Worm (Caenorhabditis elegans): ENCODE data around the gene hpo-34.

DNA sequence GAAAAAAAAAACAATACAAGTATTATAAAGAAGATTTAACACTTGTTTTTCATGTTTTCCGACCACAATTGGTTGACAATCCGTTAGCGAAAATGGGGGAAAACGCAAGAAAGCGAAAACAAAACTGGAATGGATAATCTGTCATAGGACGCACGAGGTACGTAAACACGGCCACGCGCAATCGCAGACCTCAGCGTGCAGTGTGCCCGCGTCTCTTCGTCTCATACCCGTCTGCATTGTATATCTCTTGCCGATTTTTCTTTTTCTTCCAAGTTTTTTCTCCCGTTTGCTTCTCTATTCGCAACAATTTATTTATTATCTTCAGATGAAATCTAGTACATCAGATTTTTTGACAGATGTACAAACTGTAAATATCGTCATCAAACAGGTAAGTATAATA lies 44.8 kb upstream of the hpo-34 start, which contains the start of gene trpp-9:
- no peak for TF ChIP-seq snpc-3.4 (tag; optimal IDR thresholded peaks at IDR 0.05)
- no peak for TF ChIP-seq tlf-1 (GFP tag; optimal IDR thresholded peaks at IDR 0.05)
- TF ChIP-seq ZK185.1 (tag; optimal IDR thresholded peaks at IDR 0.05; ENCODE audit: poor library complexity, severe bottlenecking), result no peak
- no peak for TF ChIP-seq ztf-6 (GFP tag; IDR thresholded peaks at IDR 0.05)
- TF ChIP-seq him-1 (tag; optimal IDR thresholded peaks at IDR 0.05), result no peak
- TF ChIP-seq ztf-26 (tag; optimal IDR thresholded peaks at IDR 0.05), result no peak
- no peak for TF ChIP-seq ets-4 (GFP tag; optimal IDR thresholded peaks at IDR 0.05)
- TF ChIP-seq ztf-25 (GFP tag; IDR thresholded peaks at IDR 0.05), result no peak

Measured in whole organism, young adult.